Worm (Caenorhabditis elegans): ENCODE measurements around the gene C04C11.1.
A peak's percentile ranks its signal among the peaks of the same experiment; 100 is the strongest.

DNA sequence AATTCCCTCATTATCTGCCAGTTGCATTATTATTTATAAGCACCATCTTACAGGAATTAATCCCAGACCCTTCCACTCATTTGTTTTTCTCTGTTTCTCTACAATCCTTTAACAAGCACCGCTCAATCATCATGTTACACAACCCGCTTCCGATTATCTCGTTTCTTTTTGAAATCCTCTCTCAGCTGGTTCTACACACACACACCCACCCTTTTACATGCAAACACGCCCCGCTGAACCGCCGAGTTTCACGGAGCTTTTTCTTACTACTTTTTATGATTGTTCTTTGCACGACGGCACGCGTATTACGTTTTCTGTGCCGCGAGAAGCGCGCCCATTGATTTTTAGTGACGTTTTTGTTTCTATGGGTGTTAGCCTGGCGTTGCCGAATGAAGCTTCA lies 46.6 kb upstream of the C04C11.1 start:
- no peak for TF ChIP-seq ceh-16 (tag; optimal IDR thresholded peaks at IDR 0.05)
- no peak for TF ChIP-seq ama-1 (optimal IDR thresholded peaks at IDR 0.05)
- peak; percentile 16 for TF ChIP-seq fos-1 (tag; optimal IDR thresholded peaks at IDR 0.05)
- no peak for TF ChIP-seq elt-1 (tag; optimal IDR thresholded peaks at IDR 0.05)
- peak in 1 of 2 experiments; percentile 11 for TF ChIP-seq mdl-1 (tag; optimal IDR thresholded peaks at IDR 0.05)
- no peak for TF ChIP-seq nhr-237 (tag; optimal IDR thresholded peaks at IDR 0.05)
- TF ChIP-seq unc-39 (tag; optimal IDR thresholded peaks at IDR 0.05), result no peak
- no peak for TF ChIP-seq R02D3.7 (tag; optimal IDR thresholded peaks at IDR 0.05)
- TF ChIP-seq aly-2 (tag; optimal IDR thresholded peaks at IDR 0.05), result no peak
